Worm (Caenorhabditis elegans) whole organism, mixed stage, embryonic: ENCODE measurements around the gene ztf-7.

Experiments used
- ceh-43 ChIP-seq: fragments of 200-800 bp; sonication (Bioruptor generic); optimal IDR thresholded peaks from 2 replicates; lab custom pipeline; 2018; ENCODE audit warnings: mild to moderate bottlenecking, missing genetic modification characterization, moderate library complexity, missing compliant biosample characterization
- lin-13 ChIP-seq: fragments of 150-350 bp; optimal IDR thresholded peaks from 2 replicates; lab custom pipeline; 2014; ENCODE audit warnings: missing biosample characterization, missing genetic modification characterization
- lsy-2 ChIP-seq: fragments of 150-350 bp; optimal IDR thresholded peaks from 2 replicates; lab custom pipeline; 2014; ENCODE audit warnings: missing biosample characterization, missing genetic modification characterization
- mep-1 ChIP-seq: fragments of 150-350 bp; optimal IDR thresholded peaks from 2 replicates; lab custom pipeline; 2017; ENCODE audit warnings: missing biosample characterization, missing genetic modification reagents, missing genetic modification characterization, inconsistent platforms
- mls-2 ChIP-seq: sonication (generic microtip); optimal IDR thresholded peaks from 2 replicates; lab custom pipeline; 2016; ENCODE audit warnings: mild to moderate bottlenecking, missing genetic modification characterization, moderate library complexity, missing compliant biosample characterization
- nhr-12 ChIP-seq: fragments of 150-350 bp; optimal IDR thresholded peaks from 2 replicates; lab custom pipeline; 2014; ENCODE audit warnings: missing biosample characterization, missing genetic modification characterization
- nhr-237 ChIP-seq: fragments of 150-350 bp; optimal IDR thresholded peaks from 2 replicates; lab custom pipeline; 2014; ENCODE audit warnings: missing biosample characterization, missing genetic modification characterization
- nhr-28 ChIP-seq: fragments of 150-350 bp; optimal IDR thresholded peaks from 2 replicates; lab custom pipeline; 2014; ENCODE audit warnings: missing biosample characterization, missing genetic modification characterization
- nhr-76 ChIP-seq: sonication (generic microtip); optimal IDR thresholded peaks from 2 replicates; lab custom pipeline; 2017; ENCODE audit warnings: missing biosample characterization, missing genetic modification characterization
- pha-4 ChIP-seq: fragments of 150-350 bp; optimal IDR thresholded peaks from 2 replicates; lab custom pipeline; 2018; ENCODE audit warnings: missing biosample characterization, missing genetic modification reagents, missing genetic modification characterization
- snpc-4 ChIP-seq: fragments of 150-350 bp; optimal IDR thresholded peaks from 2 replicates; lab custom pipeline; 2014; ENCODE audit warnings: missing biosample characterization, missing genetic modification characterization
- tbx-8 ChIP-seq: fragments of 200-800 bp; sonication (Bioruptor generic); optimal IDR thresholded peaks from 2 replicates; lab custom pipeline; 2018; ENCODE audit warnings: mild to moderate bottlenecking, missing genetic modification characterization, moderate library complexity, missing compliant biosample characterization
- unc-39 ChIP-seq: fragments of 150-350 bp; optimal IDR thresholded peaks from 2 replicates; lab custom pipeline; 2014; ENCODE audit warnings: missing biosample characterization, missing genetic modification characterization
- unc-62 ChIP-seq: fragments of 150-350 bp; optimal IDR thresholded peaks from 2 replicates; lab custom pipeline; 2014; ENCODE audit warnings: missing biosample characterization, missing genetic modification reagents, missing genetic modification characterization

DNA sequence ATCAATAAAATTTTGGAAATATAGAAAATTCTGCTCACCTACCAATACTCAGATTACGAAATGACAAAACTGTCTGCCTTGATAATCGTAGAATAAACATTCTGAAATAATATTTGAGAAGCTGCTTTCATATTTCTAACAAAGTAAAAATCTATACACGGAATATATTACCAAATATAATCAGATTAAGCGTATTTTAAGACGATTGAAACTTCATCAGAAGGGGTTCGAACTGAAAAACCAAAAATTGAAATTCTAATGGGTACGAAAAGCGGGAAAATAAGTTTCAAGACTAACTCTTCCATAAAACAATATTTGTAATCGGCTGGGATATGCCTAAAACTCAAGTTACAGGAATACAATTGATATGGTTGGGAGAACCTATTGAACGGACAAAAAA is 10.1 kb downstream of the ztf-7 start, which contains the start of gene F46B6.4:
- TF ChIP-seq nhr-28 (tag; lab: Kevin White, UChicago) = no peak
- TF ChIP-seq snpc-4 = no peak
- no peak for TF ChIP-seq mls-2 (tag; lab: Kevin White, UChicago)
- TF ChIP-seq nhr-237 (tag; lab: Kevin White, UChicago) = no peak
- no peak for TF ChIP-seq lin-13 (tag; lab: Kevin White, UChicago)
- TF ChIP-seq lsy-2 = no peak
- TF ChIP-seq tbx-8 (GFP tag; lab: Kevin White, UChicago) = no peak
- no peak for TF ChIP-seq unc-39
- no peak for TF ChIP-seq mep-1 (tag; lab: Kevin White, UChicago)
- TF ChIP-seq nhr-76 (tag; lab: Kevin White, UChicago) = no peak
- no peak for TF ChIP-seq nhr-12
- no peak for TF ChIP-seq unc-62 (GFP tag; lab: Kevin White, UChicago)
- no peak for TF ChIP-seq ceh-43 (GFP tag; lab: Kevin White, UChicago)
- TF ChIP-seq pha-4 (tag; lab: Kevin White, UChicago) = no peak
